Worm (Caenorhabditis elegans) whole organism, L4 larva: ENCODE measurements around the gene oac-22.

Experiments
- F37D6.2 ChIP-seq: sonication (generic microtip); optimal IDR thresholded peaks from 2 replicates; lab custom pipeline; 2016; ENCODE audit warnings: mild to moderate bottlenecking, missing genetic modification characterization, missing compliant biosample characterization
- F49E8.2 ChIP-seq: sonication (generic microtip); optimal IDR thresholded peaks from 2 replicates; lab custom pipeline; 2016; ENCODE audit warnings: missing compliant biosample characterization, mild to moderate bottlenecking, missing genetic modification characterization, borderline replicate concordance
- T20F7.1 ChIP-seq: fragments of 200-800 bp; sonication (Bioruptor generic); optimal IDR thresholded peaks from 2 replicates; lab custom pipeline; 2018; ENCODE audit warnings: mild to moderate bottlenecking, missing genetic modification characterization, missing compliant biosample characterization
- Y48G9A.11 ChIP-seq: fragments of 200-800 bp; sonication (Bioruptor generic); IDR thresholded peaks from 2 replicates; pipeline ENCODE4 v1.3.6; 2022; ENCODE audit warnings: missing genetic modification reagents, missing genetic modification characterization, missing compliant biosample characterization
- Y5F2A.4 ChIP-seq: fragments of 200-800 bp; sonication (Bioruptor generic); optimal IDR thresholded peaks from 2 replicates; lab custom pipeline; 2018; ENCODE audit warnings: mild to moderate bottlenecking, missing genetic modification characterization, missing compliant biosample characterization
- ZK546.5 ChIP-seq, 2 experiments: sonication (generic microtip); optimal IDR thresholded peaks; 2 replicates each; lab custom pipeline; 2017; ENCODE audit warnings: missing biosample characterization in 2 of 2, missing genetic modification characterization in 2 of 2
- aly-2 ChIP-seq: sonication (generic microtip); optimal IDR thresholded peaks from 2 replicates; lab custom pipeline; 2018; ENCODE audit warnings: missing biosample characterization, missing genetic modification characterization
- arid-1 ChIP-seq: fragments of 200-800 bp; sonication (Bioruptor generic); conservative IDR thresholded peaks from 2 replicates; pipeline ENCODE4 v1.3.6; 2022; ENCODE audit warnings: missing genetic modification reagents, missing genetic modification characterization, missing compliant biosample characterization
- ceh-28 ChIP-seq: fragments of 150-350 bp; optimal IDR thresholded peaks from 2 replicates; lab custom pipeline; 2014; ENCODE audit warnings: missing biosample characterization, missing genetic modification reagents, missing genetic modification characterization
- ceh-44 ChIP-seq: fragments of 200-800 bp; sonication (Bioruptor generic); IDR thresholded peaks from 2 replicates; pipeline ENCODE4 v1.3.6; 2022; ENCODE audit warnings: missing genetic modification reagents, missing genetic modification characterization, missing compliant biosample characterization
- ceh-62 ChIP-seq: sonication (generic microtip); optimal IDR thresholded peaks from 2 replicates; lab custom pipeline; 2017; ENCODE audit warnings: missing biosample characterization, missing genetic modification characterization
- ceh-82 ChIP-seq: sonication (generic microtip); optimal IDR thresholded peaks from 2 replicates; lab custom pipeline; 2017; ENCODE audit warnings: missing biosample characterization, missing genetic modification characterization
- dmd-8 ChIP-seq: fragments of 200-800 bp; sonication (Bioruptor generic); IDR thresholded peaks from 2 replicates; pipeline ENCODE4 v1.3.6; 2022; ENCODE audit warnings: missing genetic modification characterization, missing compliant biosample characterization
- egl-27 ChIP-seq: sonication (generic microtip); optimal IDR thresholded peaks from 3 replicates; lab custom pipeline; 2017; ENCODE audit warnings: missing biosample characterization, missing genetic modification reagents, missing genetic modification characterization
- egl-43 ChIP-seq: fragments of 200-800 bp; sonication (Bioruptor generic); IDR thresholded peaks from 2 replicates; pipeline ENCODE4 v1.3.6; 2022; ENCODE audit warnings: missing genetic modification reagents, missing genetic modification characterization, missing compliant biosample characterization
- fkh-10 ChIP-seq: fragments of 150-350 bp; optimal IDR thresholded peaks from 2 replicates; lab custom pipeline; 2014; ENCODE audit warnings: missing biosample characterization, missing genetic modification reagents, missing genetic modification characterization
- hlh-11 ChIP-seq: fragments of 200-800 bp; sonication (Bioruptor generic); optimal IDR thresholded peaks from 2 replicates; lab custom pipeline; 2018; ENCODE audit warnings: mild to moderate bottlenecking, missing genetic modification characterization, missing compliant biosample characterization
- hmg-1.1 ChIP-seq: fragments of 200-800 bp; sonication (Bioruptor generic); IDR thresholded peaks from 2 replicates; pipeline ENCODE4 v1.3.6; 2022; ENCODE audit warnings: missing genetic modification reagents, missing genetic modification characterization, missing compliant biosample characterization
- lin-13 ChIP-seq: fragments of 150-350 bp; optimal IDR thresholded peaks from 2 replicates; lab custom pipeline; 2014; ENCODE audit warnings: missing biosample characterization, missing genetic modification reagents, missing genetic modification characterization
- lir-3 ChIP-seq: sonication (generic microtip); optimal IDR thresholded peaks from 2 replicates; lab custom pipeline; 2016; ENCODE audit warnings: mild to moderate bottlenecking, missing genetic modification characterization, missing compliant biosample characterization
- lsy-2 ChIP-seq, 2 experiments: fragments of 150-350 bp in 1 of 2; sonication (generic microtip) in 1 of 2; optimal IDR thresholded peaks; 2 replicates each; lab custom pipeline; 2014 to 2017; ENCODE audit warnings: missing biosample characterization in 2 of 2, missing genetic modification characterization in 2 of 2
- madf-5 ChIP-seq, 2 experiments: fragments of 200-800 bp; sonication (Bioruptor generic); IDR thresholded peaks; 2 replicates each; pipeline ENCODE4 v1.3.6; 2022; ENCODE audit warnings: missing compliant biosample characterization in 2 of 2, missing genetic modification characterization in 2 of 2
- madf-9 ChIP-seq: fragments of 200-800 bp; sonication (Bioruptor generic); conservative IDR thresholded peaks from 2 replicates; pipeline ENCODE4 v1.3.6; 2022; ENCODE audit warnings: missing genetic modification reagents, missing genetic modification characterization, missing compliant biosample characterization
- mep-1 ChIP-seq: fragments of 150-350 bp; sonication (generic microtip); optimal IDR thresholded peaks from 3 replicates; lab custom pipeline; 2014; ENCODE audit warnings: missing biosample characterization, missing genetic modification characterization
- mes-2 ChIP-seq: sonication (generic microtip); optimal IDR thresholded peaks from 2 replicates; lab custom pipeline; 2016; ENCODE audit warnings: missing genotype, mild to moderate bottlenecking, missing genetic modification characterization, missing compliant biosample characterization; ENCODE audit not compliant: poor library complexity, severe bottlenecking
- mxl-2 ChIP-seq: fragments of 200-800 bp; sonication (Bioruptor generic); conservative IDR thresholded peaks from 2 replicates; pipeline ENCODE4 v1.3.6; 2022; ENCODE audit warnings: missing genetic modification reagents, missing genetic modification characterization, missing compliant biosample characterization
- mxl-3 ChIP-seq: fragments of 200-800 bp; sonication (Bioruptor generic); optimal IDR thresholded peaks from 2 replicates; lab custom pipeline; 2018; ENCODE audit warnings: mild to moderate bottlenecking, missing genetic modification characterization, missing compliant biosample characterization
- nhr-11 ChIP-seq: fragments of 150-350 bp; optimal IDR thresholded peaks from 2 replicates; lab custom pipeline; 2014; ENCODE audit warnings: missing biosample characterization, missing genetic modification characterization
- nhr-237 ChIP-seq: sonication (generic microtip); optimal IDR thresholded peaks from 2 replicates; lab custom pipeline; 2017; ENCODE audit warnings: missing biosample characterization, missing genetic modification characterization
- nhr-25 ChIP-seq: sonication (generic microtip); optimal IDR thresholded peaks from 2 replicates; lab custom pipeline; 2017; ENCODE audit warnings: missing genetic modification characterization, mild to moderate bottlenecking, missing compliant biosample characterization, antibody characterized with exemption, moderate library complexity, borderline replicate concordance; ENCODE audit not compliant: insufficient read depth
- nhr-48 ChIP-seq: sonication (generic microtip); optimal IDR thresholded peaks from 2 replicates; lab custom pipeline; 2016; ENCODE audit warnings: mild to moderate bottlenecking, missing genetic modification characterization, missing compliant biosample characterization
- php-3 ChIP-seq: fragments of 200-800 bp; sonication (Bioruptor generic); IDR thresholded peaks from 2 replicates; pipeline ENCODE4 v1.3.6; 2022; ENCODE audit warnings: missing genetic modification reagents, missing genetic modification characterization, missing compliant biosample characterization
- pqm-1 ChIP-seq: sonication (generic microtip); optimal IDR thresholded peaks from 2 replicates; lab custom pipeline; 2017; ENCODE audit warnings: missing biosample characterization, missing genetic modification characterization
- rbr-2 ChIP-seq: sonication (generic microtip); optimal IDR thresholded peaks from 2 replicates; lab custom pipeline; 2016; ENCODE audit warnings: missing genotype, missing genetic modification characterization, missing compliant biosample characterization
- saeg-2 ChIP-seq: fragments of 200-800 bp; sonication (Bioruptor generic); IDR thresholded peaks from 2 replicates; pipeline ENCODE4 v1.3.6; 2022; ENCODE audit warnings: missing genetic modification reagents, missing genetic modification characterization, missing compliant biosample characterization
- sdz-12 ChIP-seq: fragments of 200-800 bp; sonication (Bioruptor generic); optimal IDR thresholded peaks from 2 replicates; lab custom pipeline; 2018; ENCODE audit warnings: mild to moderate bottlenecking, missing genetic modification characterization, missing compliant biosample characterization
- spr-3 ChIP-seq: fragments of 200-800 bp; sonication (Bioruptor generic); optimal IDR thresholded peaks from 2 replicates; lab custom pipeline; 2018; ENCODE audit warnings: mild to moderate bottlenecking, missing genetic modification characterization, missing compliant biosample characterization
- unc-130 ChIP-seq: sonication (generic microtip); optimal IDR thresholded peaks from 2 replicates; lab custom pipeline; 2016; ENCODE audit warnings: missing genetic modification reagents, missing genetic modification characterization, missing compliant biosample characterization
- vab-7 ChIP-seq: fragments of 200-800 bp; sonication (Bioruptor generic); IDR thresholded peaks from 2 replicates; pipeline ENCODE4 v1.3.6; 2022; ENCODE audit warnings: missing genetic modification reagents, missing genetic modification characterization, missing compliant biosample characterization
- zag-1 ChIP-seq: fragments of 150-350 bp; optimal IDR thresholded peaks from 2 replicates; lab custom pipeline; 2014; ENCODE audit warnings: missing biosample characterization, missing genetic modification characterization
- zfp-2 ChIP-seq: sonication (generic microtip); optimal IDR thresholded peaks from 2 replicates; lab custom pipeline; 2016; ENCODE audit warnings: mild to moderate bottlenecking, missing genetic modification characterization, missing compliant biosample characterization
- zip-11 ChIP-seq: fragments of 200-800 bp; sonication (Bioruptor generic); IDR thresholded peaks from 2 replicates; pipeline ENCODE4 v1.3.6; 2022; ENCODE audit warnings: missing genetic modification characterization, missing compliant biosample characterization
- zip-2 ChIP-seq: fragments of 150-350 bp; optimal IDR thresholded peaks from 2 replicates; lab custom pipeline; 2014; ENCODE audit warnings: missing biosample characterization, missing genetic modification characterization
- ztf-11 ChIP-seq: fragments of 150-350 bp; optimal IDR thresholded peaks from 2 replicates; lab custom pipeline; 2014; ENCODE audit warnings: missing biosample characterization, missing genetic modification characterization

oac-22 gene

ce11 chrIV:3885369-3885768 lies at the start of gene oac-22:
Gene oac-22 (plus strand): TSS chrIV:3885669.
- TF ChIP-seq saeg-2 (GFP tag; lab: Robert Waterston, UW) (no peak), lin-13 (GFP tag; lab: Kevin White, UChicago) (no peak), lsy-2 (tag; optimal IDR thresholded peaks at IDR 0.05; lab: Kevin White, UChicago) (no peak), egl-27 (no peak), F37D6.2 (no peak)

- TF ChIP-seq ceh-82 (tag; lab: Kevin White, UChicago) (no peak), zip-11 (GFP tag; lab: Robert Waterston, UW) (no peak), ztf-11 (no peak), sdz-12 (GFP tag; lab: Kevin White, UChicago) (no peak), mxl-2 (GFP tag; lab: Robert Waterston, UW) (no peak), nhr-48 (tag; lab: Kevin White, UChicago) (no peak), madf-5 (GFP tag; IDR thresholded peaks at IDR 0.05; lab: Robert Waterston, UW) (no peak), pqm-1 (tag; lab: Kevin White, UChicago) (no peak), nhr-25 (tag; lab: Kevin White, UChicago) (no peak), vab-7 (no peak), mxl-3 (GFP tag; lab: Kevin White, UChicago) (no peak), T20F7.1 (no peak), dmd-8 (GFP tag; lab: Robert Waterston, UW) (no peak)
These were observed 46.8 kb upstream of the oac-22 start for ce11 chrIV:3838687-3839086.

DNA sequence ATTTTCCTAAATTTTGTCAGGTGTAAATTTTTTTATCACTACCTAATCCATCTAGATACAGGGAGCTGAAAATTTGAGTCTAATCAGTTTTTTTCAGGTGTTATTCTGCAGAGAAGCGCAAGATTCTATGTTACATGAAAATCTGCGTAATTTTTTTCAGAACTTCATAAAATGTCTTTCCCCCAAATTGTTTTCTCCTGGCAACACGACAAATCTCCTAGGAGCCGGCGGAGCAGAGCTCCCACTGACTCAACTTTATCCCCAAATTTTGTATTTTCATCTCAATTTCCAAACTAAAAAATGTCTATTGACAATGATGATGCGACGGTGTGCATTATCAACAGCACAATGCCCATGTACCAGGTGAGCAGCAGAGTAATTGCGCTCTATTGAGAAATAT lies 46.0 kb upstream of the oac-22 start, which contains the start of gene F28F9.2:
Gene F28F9.2, plus strand, starts transcription at position 301 of the 400 bp plus-strand sequence.
- TF ChIP-seq php-3 (GFP tag; lab: Robert Waterston, UW): no peak
- no peak for TF ChIP-seq mxl-2 (GFP tag; lab: Robert Waterston, UW)
- TF ChIP-seq mes-2: no peak
- no peak for TF ChIP-seq lsy-2 (tag; optimal IDR thresholded peaks at IDR 0.05; lab: Kevin White, UChicago)
- TF ChIP-seq unc-130 (GFP tag; lab: Kevin White, UChicago): no peak
- no peak for TF ChIP-seq zip-2 (tag; lab: Kevin White, UChicago)
- no peak for TF ChIP-seq sdz-12 (GFP tag; lab: Kevin White, UChicago)
- TF ChIP-seq zfp-2: no peak
- no peak for TF ChIP-seq lin-13 (GFP tag; lab: Kevin White, UChicago)
- TF ChIP-seq aly-2: no peak
- no peak for TF ChIP-seq fkh-10
- TF ChIP-seq ceh-82 (tag; lab: Kevin White, UChicago): no peak
- no peak for TF ChIP-seq nhr-11
- TF ChIP-seq F49E8.2 (tag; lab: Kevin White, UChicago): no peak
- no peak for TF ChIP-seq lir-3 (tag; lab: Kevin White, UChicago)
- TF ChIP-seq arid-1 (GFP tag; lab: Robert Waterston, UW): no peak
- TF ChIP-seq madf-9 (GFP tag; lab: Robert Waterston, UW): no peak

ce11 chrIV:3840480-3840879 lies 45.0 kb upstream of the oac-22 start:
- no peak for TF ChIP-seq ceh-28 (tag; lab: Kevin White, UChicago)
- TF ChIP-seq egl-43 (GFP tag; lab: Robert Waterston, UW): no peak
- TF ChIP-seq Y48G9A.11 (GFP tag; lab: Robert Waterston, UW): no peak
- no peak for TF ChIP-seq hmg-1.1
- no peak for TF ChIP-seq Y5F2A.4
- TF ChIP-seq ceh-62 (tag; lab: Kevin White, UChicago): no peak
- no peak for TF ChIP-seq aly-2
- TF ChIP-seq ZK546.5 (tag; optimal IDR thresholded peaks at IDR 0.05; lab: Kevin White, UChicago): no peak
- no peak for TF ChIP-seq mep-1
- TF ChIP-seq rbr-2 (tag; lab: Kevin White, UChicago): no peak
- no peak for TF ChIP-seq zag-1 (tag; lab: Kevin White, UChicago)
- no peak for TF ChIP-seq zip-11 (GFP tag; lab: Robert Waterston, UW)
- no peak for TF ChIP-seq spr-3 (GFP tag; lab: Kevin White, UChicago)
- no peak for TF ChIP-seq ceh-44 (GFP tag; lab: Robert Waterston, UW)
- TF ChIP-seq T20F7.1: no peak
- TF ChIP-seq hlh-11 (tag; lab: Kevin White, UChicago): no peak
- no peak for TF ChIP-seq nhr-237 (tag; lab: Kevin White, UChicago)
